Worm (Caenorhabditis elegans) whole organism, late embryonic: Measurements from ENCODE around the gene elt-3.

Experiments used
- C08G9.2 ChIP-seq: sonication (generic microtip); optimal IDR thresholded peaks from 2 replicates; lab custom pipeline; 2016; ENCODE audit warnings: mild to moderate bottlenecking, missing genetic modification characterization, moderate library complexity, missing compliant biosample characterization
- C38D4.7 ChIP-seq: fragments of 200-800 bp; sonication (Bioruptor generic); optimal IDR thresholded peaks from 2 replicates; lab custom pipeline; 2018; ENCODE audit warnings: mild to moderate bottlenecking, missing genetic modification characterization, moderate library complexity, missing compliant biosample characterization
- F13H6.1 ChIP-seq: sonication (generic microtip); optimal IDR thresholded peaks from 2 replicates; lab custom pipeline; 2016; ENCODE audit warnings: missing genetic modification characterization, missing compliant biosample characterization
- K02D7.2 ChIP-seq: sonication (generic microtip); optimal IDR thresholded peaks from 2 replicates; lab custom pipeline; 2017; ENCODE audit warnings: mild to moderate bottlenecking, missing genetic modification characterization, missing compliant biosample characterization
- K09A11.1 ChIP-seq: sonication (generic microtip); optimal IDR thresholded peaks from 2 replicates; lab custom pipeline; 2017; ENCODE audit warnings: antibody characterized with exemption, mild to moderate bottlenecking, missing genetic modification characterization, missing compliant biosample characterization; ENCODE audit not compliant: insufficient read depth
- Y22D7AL.16 ChIP-seq: sonication (generic microtip); optimal IDR thresholded peaks from 2 replicates; lab custom pipeline; 2016; ENCODE audit warnings: missing genetic modification characterization, missing compliant biosample characterization
- ahr-1 ChIP-seq: sonication (generic microtip); optimal IDR thresholded peaks from 2 replicates; lab custom pipeline; 2016; ENCODE audit warnings: missing genetic modification characterization, missing compliant biosample characterization
- ama-1 ChIP-seq: fragments of 150-350 bp; optimal IDR thresholded peaks from 2 replicates; lab custom pipeline; 2014
- ceh-14 ChIP-seq: sonication (generic microtip); optimal IDR thresholded peaks from 2 replicates; lab custom pipeline; 2016; ENCODE audit warnings: missing genotype, missing genetic modification characterization, missing compliant biosample characterization
- ceh-2 ChIP-seq: sonication (generic microtip); optimal IDR thresholded peaks from 2 replicates; lab custom pipeline; 2016; ENCODE audit warnings: missing genotype, missing genetic modification characterization, missing compliant biosample characterization
- ceh-22 ChIP-seq: sonication (generic microtip); optimal IDR thresholded peaks from 2 replicates; lab custom pipeline; 2017; ENCODE audit warnings: missing biosample characterization, missing genetic modification characterization
- ceh-24 ChIP-seq: sonication (generic microtip); optimal IDR thresholded peaks from 2 replicates; lab custom pipeline; 2016; ENCODE audit warnings: mild to moderate bottlenecking, missing genetic modification characterization, missing compliant biosample characterization
- ceh-45 ChIP-seq: fragments of 200-800 bp; sonication (Bioruptor generic); IDR thresholded peaks from 2 replicates; pipeline ENCODE4 v1.3.6; 2022; ENCODE audit warnings: missing genetic modification reagents, missing genetic modification characterization, missing compliant biosample characterization
- ceh-6 ChIP-seq: fragments of 200-800 bp; sonication (Bioruptor generic); optimal IDR thresholded peaks from 2 replicates; lab custom pipeline; 2018; ENCODE audit warnings: mild to moderate bottlenecking, missing genetic modification characterization, missing compliant biosample characterization
- che-1 ChIP-seq: sonication (generic microtip); optimal IDR thresholded peaks from 2 replicates; lab custom pipeline; 2016; ENCODE audit warnings: mild to moderate bottlenecking, missing genetic modification characterization, missing compliant biosample characterization
- dve-1 ChIP-seq: sonication (generic microtip); optimal IDR thresholded peaks from 2 replicates; lab custom pipeline; 2017; ENCODE audit warnings: antibody characterized with exemption, mild to moderate bottlenecking, missing genetic modification characterization, missing compliant biosample characterization
- eyg-1 ChIP-seq: sonication (generic microtip); optimal IDR thresholded peaks from 2 replicates; lab custom pipeline; 2016; ENCODE audit warnings: missing genotype, missing genetic modification characterization, missing compliant biosample characterization
- fkh-10 ChIP-seq: fragments of 150-350 bp; optimal IDR thresholded peaks from 2 replicates; lab custom pipeline; 2014; ENCODE audit warnings: missing biosample characterization, missing genetic modification reagents, missing genetic modification characterization
- gmeb-2 ChIP-seq: sonication (generic microtip); optimal IDR thresholded peaks from 2 replicates; lab custom pipeline; 2016; ENCODE audit warnings: missing genetic modification characterization, inconsistent platforms, missing compliant biosample characterization
- lim-6 ChIP-seq: sonication (generic microtip); optimal IDR thresholded peaks from 2 replicates; lab custom pipeline; 2016; ENCODE audit warnings: missing genetic modification characterization, missing compliant biosample characterization
- madf-2 ChIP-seq: sonication (generic microtip); optimal IDR thresholded peaks from 2 replicates; lab custom pipeline; 2017; ENCODE audit warnings: missing genetic modification characterization, missing compliant biosample characterization
- mec-3 ChIP-seq: sonication (generic microtip); optimal IDR thresholded peaks from 2 replicates; lab custom pipeline; 2016; ENCODE audit warnings: borderline replicate concordance, missing genetic modification characterization, missing compliant biosample characterization
- nfya-1 ChIP-seq: sonication (generic microtip); optimal IDR thresholded peaks from 2 replicates; lab custom pipeline; 2017; ENCODE audit warnings: missing genetic modification characterization, mild to moderate bottlenecking, missing compliant biosample characterization, antibody characterized with exemption, moderate library complexity
- npax-4 ChIP-seq: sonication (generic microtip); optimal IDR thresholded peaks from 2 replicates; lab custom pipeline; 2016; ENCODE audit warnings: missing genetic modification characterization, missing compliant biosample characterization
- odd-2 ChIP-seq: sonication (generic microtip); optimal IDR thresholded peaks from 2 replicates; lab custom pipeline; 2017; ENCODE audit warnings: antibody characterized with exemption, mild to moderate bottlenecking, missing genetic modification characterization, missing compliant biosample characterization
- pag-3 ChIP-seq: sonication (generic microtip); optimal IDR thresholded peaks from 2 replicates; lab custom pipeline; 2016; ENCODE audit warnings: missing compliant biosample characterization, missing genetic modification characterization, borderline replicate concordance
- pat-9 ChIP-seq: fragments of 200-800 bp; sonication (Bioruptor generic); optimal IDR thresholded peaks from 2 replicates; lab custom pipeline; 2018; ENCODE audit warnings: mild to moderate bottlenecking, missing genetic modification characterization, moderate library complexity, missing compliant biosample characterization
- pha-2 ChIP-seq: sonication (generic microtip); optimal IDR thresholded peaks from 2 replicates; lab custom pipeline; 2017; ENCODE audit warnings: mild to moderate bottlenecking, missing genetic modification characterization, missing compliant biosample characterization
- pha-4 ChIP-seq: fragments of 150-350 bp; optimal IDR thresholded peaks from 2 replicates; lab custom pipeline; 2018; ENCODE audit warnings: missing biosample characterization, missing genetic modification reagents, missing genetic modification characterization
- pqm-1 ChIP-seq: sonication (generic microtip); optimal IDR thresholded peaks from 2 replicates; lab custom pipeline; 2016; ENCODE audit warnings: missing genetic modification characterization, missing compliant biosample characterization
- ref-2 ChIP-seq: sonication (generic microtip); optimal IDR thresholded peaks from 2 replicates; lab custom pipeline; 2016; ENCODE audit warnings: missing genetic modification characterization, missing compliant biosample characterization
- sdc-2 ChIP-seq: sonication (generic microtip); optimal IDR thresholded peaks from 2 replicates; lab custom pipeline; 2016; ENCODE audit warnings: missing genotype, missing genetic modification characterization, missing compliant biosample characterization
- tbx-2 ChIP-seq: sonication (generic microtip); optimal IDR thresholded peaks from 2 replicates; lab custom pipeline; 2016; ENCODE audit warnings: missing genetic modification characterization, missing compliant biosample characterization
- tbx-7 ChIP-seq: sonication (generic microtip); optimal IDR thresholded peaks from 2 replicates; lab custom pipeline; 2016; ENCODE audit warnings: missing genotype, missing genetic modification characterization, missing compliant biosample characterization
- unc-3 ChIP-seq, 2 experiments: fragments of 200-800 bp in 1 of 2; sonication (Bioruptor generic) in 1 of 2; sonication (generic microtip) in 1 of 2; conservative IDR thresholded peaks in 1 of 2; optimal IDR thresholded peaks in 1 of 2; 2 replicates each; pipeline versions ENCODE4 v1.3.6 to Lab custom; 2016 to 2022; ENCODE audit warnings: missing compliant biosample characterization in 2 of 2, missing genetic modification characterization in 2 of 2, missing genetic modification reagents in 1 of 2
- unc-42 ChIP-seq: sonication (generic microtip); optimal IDR thresholded peaks from 2 replicates; lab custom pipeline; 2016; ENCODE audit warnings: missing genotype, missing genetic modification characterization, missing compliant biosample characterization
- unc-86 ChIP-seq: sonication (generic microtip); optimal IDR thresholded peaks from 2 replicates; lab custom pipeline; 2016; ENCODE audit warnings: missing genetic modification characterization, missing compliant biosample characterization
- zip-5 ChIP-seq: sonication (generic microtip); optimal IDR thresholded peaks from 2 replicates; lab custom pipeline; 2016; ENCODE audit warnings: missing genetic modification characterization, missing compliant biosample characterization
- ztf-16 ChIP-seq: sonication (generic microtip); optimal IDR thresholded peaks from 2 replicates; lab custom pipeline; 2017; ENCODE audit warnings: missing genetic modification characterization, missing compliant biosample characterization

elt-3 gene

ce11 chrX:13952347-13952746, 17.7 kb downstream of the elt-3 start:
- TF ChIP-seq ztf-16 (no peak), pha-2 (tag; lab: Kevin White, UChicago) (no peak), ref-2 (tag; lab: Kevin White, UChicago) (no peak), fkh-10 (no peak), lim-6 (tag; lab: Kevin White, UChicago) (no peak), pha-4 (tag; lab: Kevin White, UChicago) (no peak)

- no peak for TF ChIP-seq ceh-14 (tag; lab: Kevin White, UChicago)
- no peak for TF ChIP-seq odd-2 (tag; lab: Kevin White, UChicago)
These were observed 23.8 kb downstream of the elt-3 start for ce11 chrX:13958451-13958850.

ce11 chrX:13959383-13959782, 24.7 kb downstream of the elt-3 start:
- no peak for TF ChIP-seq K09A11.1 (tag; lab: Kevin White, UChicago)
- no peak for TF ChIP-seq unc-3 (GFP tag; conservative IDR thresholded peaks at IDR 0.05; lab: Robert Waterston, UW)
- no peak for TF ChIP-seq unc-3 (tag; optimal IDR thresholded peaks at IDR 0.05; lab: Kevin White, UChicago)
- TF ChIP-seq ahr-1 (tag; lab: Kevin White, UChicago), result no peak
- no peak for TF ChIP-seq fkh-10
- TF ChIP-seq ceh-14 (tag; lab: Kevin White, UChicago), result no peak
- TF ChIP-seq ama-1, result no peak
- TF ChIP-seq pat-9 (tag; lab: Kevin White, UChicago), result no peak
- no peak for TF ChIP-seq eyg-1 (tag; lab: Kevin White, UChicago)
- no peak for TF ChIP-seq tbx-2 (tag; lab: Kevin White, UChicago)
- no peak for TF ChIP-seq mec-3
- no peak for TF ChIP-seq dve-1 (tag; lab: Kevin White, UChicago)
- no peak for TF ChIP-seq F13H6.1 (tag; lab: Kevin White, UChicago)
- no peak for TF ChIP-seq ceh-2 (tag; lab: Kevin White, UChicago)
- TF ChIP-seq C08G9.2 (tag; lab: Kevin White, UChicago), result no peak
- TF ChIP-seq pha-2 (tag; lab: Kevin White, UChicago), result no peak
- TF ChIP-seq C38D4.7 (GFP tag; lab: Kevin White, UChicago), result no peak
- no peak for TF ChIP-seq unc-42 (tag; lab: Kevin White, UChicago)
- TF ChIP-seq Y22D7AL.16 (tag; lab: Kevin White, UChicago), result no peak

- no peak for TF ChIP-seq ceh-45 (GFP tag; lab: Robert Waterston, UW)
- TF ChIP-seq ceh-6 (GFP tag; lab: Kevin White, UChicago), result no peak
- no peak for TF ChIP-seq nfya-1 (tag; lab: Kevin White, UChicago)
- TF ChIP-seq zip-5 (tag; lab: Kevin White, UChicago), result no peak
- TF ChIP-seq madf-2, result no peak
- TF ChIP-seq gmeb-2, result no peak
- no peak for TF ChIP-seq tbx-7 (tag; lab: Kevin White, UChicago)
- TF ChIP-seq che-1 (tag; lab: Kevin White, UChicago), result no peak
- no peak for TF ChIP-seq pha-4 (tag; lab: Kevin White, UChicago)
- no peak for TF ChIP-seq sdc-2 (tag; lab: Kevin White, UChicago)
- TF ChIP-seq unc-42 (tag; lab: Kevin White, UChicago), result no peak
- no peak for TF ChIP-seq F13H6.1 (tag; lab: Kevin White, UChicago)
- no peak for TF ChIP-seq K02D7.2 (tag; lab: Kevin White, UChicago)
These were observed 25.2 kb downstream of the elt-3 start, which contains the start of gene syx-2 for ce11 chrX:13959849-13960248. Gene syx-2, plus strand, starts transcription at chrX:13960149.

- no peak for TF ChIP-seq ceh-6 (GFP tag; lab: Kevin White, UChicago)
- TF ChIP-seq pha-4 (tag; lab: Kevin White, UChicago), result no peak
- no peak for TF ChIP-seq unc-86
- TF ChIP-seq pha-2 (tag; lab: Kevin White, UChicago), result no peak
- no peak for TF ChIP-seq ztf-16
- no peak for TF ChIP-seq pag-3 (tag; lab: Kevin White, UChicago)
- no peak for TF ChIP-seq madf-2
- TF ChIP-seq pqm-1 (tag; lab: Kevin White, UChicago), result no peak
- no peak for TF ChIP-seq ceh-24 (tag; lab: Kevin White, UChicago)
- TF ChIP-seq ceh-22 (tag; lab: Kevin White, UChicago), result no peak
- no peak for TF ChIP-seq npax-4
- no peak for TF ChIP-seq ref-2 (tag; lab: Kevin White, UChicago)
- no peak for TF ChIP-seq ceh-45 (GFP tag; lab: Robert Waterston, UW)
These were observed 28.5 kb downstream of the elt-3 start, which contains the start of gene F48F7.3 for ce11 chrX:13963203-13963602. Gene F48F7.3, plus strand, starts transcription at chrX:13963503.
